Worm (Caenorhabditis elegans) whole organism, mixed stage, embryonic: ENCODE data around the gene ooc-3.

Experiments used
- M03D4.4 ChIP-seq: sonication (generic microtip); optimal IDR thresholded peaks from 2 replicates; lab custom pipeline; 2017; ENCODE audit warnings: mild to moderate bottlenecking, missing genetic modification characterization, missing compliant biosample characterization
- bed-3 ChIP-seq: fragments of 200-800 bp; sonication (Bioruptor generic); optimal IDR thresholded peaks from 3 replicates; lab custom pipeline; 2018; ENCODE audit warnings: mild to moderate bottlenecking, missing genetic modification characterization, moderate library complexity, missing compliant biosample characterization
- blmp-1 ChIP-seq: fragments of 150-350 bp; optimal IDR thresholded peaks from 2 replicates; lab custom pipeline; 2014; ENCODE audit warnings: missing biosample characterization, missing genetic modification characterization
- ceh-39 ChIP-seq: fragments of 150-350 bp; optimal IDR thresholded peaks from 2 replicates; lab custom pipeline; 2014; ENCODE audit warnings: missing biosample characterization, missing genetic modification characterization
- ceh-43 ChIP-seq: fragments of 200-800 bp; sonication (Bioruptor generic); optimal IDR thresholded peaks from 2 replicates; lab custom pipeline; 2018; ENCODE audit warnings: mild to moderate bottlenecking, missing genetic modification characterization, moderate library complexity, missing compliant biosample characterization
- ceh-83 ChIP-seq: fragments of 200-800 bp; sonication (Bioruptor generic); optimal IDR thresholded peaks from 2 replicates; lab custom pipeline; 2018; ENCODE audit warnings: mild to moderate bottlenecking, missing genetic modification characterization, missing compliant biosample characterization
- ces-1 ChIP-seq: fragments of 150-350 bp; optimal IDR thresholded peaks from 2 replicates; lab custom pipeline; 2014; ENCODE audit warnings: missing biosample characterization, missing genetic modification reagents, missing genetic modification characterization
- cnd-1 ChIP-seq: fragments of 200-800 bp; sonication (Bioruptor generic); optimal IDR thresholded peaks from 2 replicates; lab custom pipeline; 2018; ENCODE audit warnings: mild to moderate bottlenecking, missing genetic modification characterization, missing compliant biosample characterization
- drap-1 ChIP-seq: fragments of 200-800 bp; sonication (Bioruptor generic); optimal IDR thresholded peaks from 3 replicates; lab custom pipeline; 2018; ENCODE audit warnings: mild to moderate bottlenecking, missing genetic modification characterization, missing compliant biosample characterization
- elt-1 ChIP-seq: sonication (generic microtip); optimal IDR thresholded peaks from 2 replicates; lab custom pipeline; 2017; ENCODE audit warnings: missing genetic modification characterization, mild to moderate bottlenecking, missing compliant biosample characterization, antibody characterized with exemption, moderate library complexity, borderline replicate concordance; ENCODE audit not compliant: insufficient read depth
- elt-3 ChIP-seq: fragments of 150-350 bp; optimal IDR thresholded peaks from 2 replicates; lab custom pipeline; 2014; ENCODE audit warnings: missing biosample characterization, missing genetic modification characterization
- flh-1 ChIP-seq: fragments of 200-800 bp; sonication (Bioruptor generic); optimal IDR thresholded peaks from 2 replicates; lab custom pipeline; 2018; ENCODE audit warnings: mild to moderate bottlenecking, missing genetic modification characterization, moderate library complexity, missing compliant biosample characterization
- ham-2 ChIP-seq: fragments of 200-800 bp; sonication (Bioruptor generic); optimal IDR thresholded peaks from 2 replicates; lab custom pipeline; 2018; ENCODE audit warnings: mild to moderate bottlenecking, missing genetic modification characterization, missing compliant biosample characterization
- hlh-1 ChIP-seq: fragments of 150-350 bp; optimal IDR thresholded peaks from 2 replicates; lab custom pipeline; 2014; ENCODE audit warnings: missing biosample characterization, missing genetic modification reagents, missing genetic modification characterization
- lin-13 ChIP-seq: fragments of 150-350 bp; optimal IDR thresholded peaks from 2 replicates; lab custom pipeline; 2014; ENCODE audit warnings: missing biosample characterization, missing genetic modification characterization
- lin-32 ChIP-seq: fragments of 200-800 bp; sonication (Bioruptor generic); optimal IDR thresholded peaks from 2 replicates; lab custom pipeline; 2018; ENCODE audit warnings: mild to moderate bottlenecking, missing genetic modification characterization, missing compliant biosample characterization
- mab-5 ChIP-seq: fragments of 150-350 bp; optimal IDR thresholded peaks from 2 replicates; lab custom pipeline; 2014; ENCODE audit warnings: missing biosample characterization, missing genetic modification characterization
- mep-1 ChIP-seq: fragments of 150-350 bp; optimal IDR thresholded peaks from 2 replicates; lab custom pipeline; 2017; ENCODE audit warnings: missing biosample characterization, missing genetic modification reagents, missing genetic modification characterization, inconsistent platforms
- nhr-12 ChIP-seq: fragments of 150-350 bp; optimal IDR thresholded peaks from 2 replicates; lab custom pipeline; 2014; ENCODE audit warnings: missing biosample characterization, missing genetic modification characterization
- nhr-237 ChIP-seq: fragments of 150-350 bp; optimal IDR thresholded peaks from 2 replicates; lab custom pipeline; 2014; ENCODE audit warnings: missing biosample characterization, missing genetic modification characterization
- nhr-28 ChIP-seq: fragments of 150-350 bp; optimal IDR thresholded peaks from 2 replicates; lab custom pipeline; 2014; ENCODE audit warnings: missing biosample characterization, missing genetic modification characterization
- nhr-76 ChIP-seq: sonication (generic microtip); optimal IDR thresholded peaks from 2 replicates; lab custom pipeline; 2017; ENCODE audit warnings: missing biosample characterization, missing genetic modification characterization
- pha-4 ChIP-seq: fragments of 150-350 bp; optimal IDR thresholded peaks from 2 replicates; lab custom pipeline; 2018; ENCODE audit warnings: missing biosample characterization, missing genetic modification reagents, missing genetic modification characterization
- sem-2 ChIP-seq: fragments of 200-800 bp; sonication (Bioruptor generic); optimal IDR thresholded peaks from 2 replicates; lab custom pipeline; 2018; ENCODE audit warnings: mild to moderate bottlenecking, missing genetic modification characterization, missing compliant biosample characterization
- snpc-4 ChIP-seq: fragments of 150-350 bp; optimal IDR thresholded peaks from 2 replicates; lab custom pipeline; 2014; ENCODE audit warnings: missing biosample characterization, missing genetic modification characterization
- sptf-1 ChIP-seq: sonication (generic microtip); optimal IDR thresholded peaks from 2 replicates; lab custom pipeline; 2017; ENCODE audit warnings: mild to moderate bottlenecking, missing genetic modification characterization, moderate library complexity, missing compliant biosample characterization
- tbx-8 ChIP-seq: fragments of 200-800 bp; sonication (Bioruptor generic); optimal IDR thresholded peaks from 2 replicates; lab custom pipeline; 2018; ENCODE audit warnings: mild to moderate bottlenecking, missing genetic modification characterization, moderate library complexity, missing compliant biosample characterization
- unc-39 ChIP-seq: fragments of 150-350 bp; optimal IDR thresholded peaks from 2 replicates; lab custom pipeline; 2014; ENCODE audit warnings: missing biosample characterization, missing genetic modification characterization
- unc-62 ChIP-seq: fragments of 150-350 bp; optimal IDR thresholded peaks from 2 replicates; lab custom pipeline; 2014; ENCODE audit warnings: missing biosample characterization, missing genetic modification reagents, missing genetic modification characterization
- zip-8 ChIP-seq: fragments of 150-350 bp; optimal IDR thresholded peaks from 2 replicates; lab custom pipeline; 2014; ENCODE audit warnings: missing biosample characterization, missing genetic modification characterization

ooc-3 gene

DNA sequence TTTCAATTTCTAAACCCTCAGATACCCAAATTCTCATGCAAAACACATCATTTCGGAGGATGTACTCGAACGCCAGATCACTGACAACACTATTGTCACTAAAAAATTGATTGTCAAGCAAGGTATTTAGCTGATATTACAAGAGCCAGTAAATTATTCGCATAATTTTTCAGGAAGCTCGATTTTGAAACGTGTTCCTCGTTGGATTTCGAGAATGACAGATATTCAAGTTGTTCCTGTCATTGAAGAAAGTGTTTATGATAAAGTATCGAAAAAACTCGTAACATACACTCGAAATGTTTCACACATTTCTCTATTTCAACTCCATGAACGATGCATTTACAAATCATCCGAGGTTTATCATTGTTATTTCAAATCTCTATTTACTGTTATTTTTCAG is 685 bp upstream of the ooc-3 start:
- TF ChIP-seq ces-1 (GFP tag; lab: Kevin White, UChicago), result no peak
- TF ChIP-seq nhr-237 (tag; lab: Kevin White, UChicago), result no peak
- no peak for TF ChIP-seq hlh-1
- no peak for TF ChIP-seq unc-62 (GFP tag; lab: Kevin White, UChicago)
- TF ChIP-seq flh-1 (GFP tag; lab: Kevin White, UChicago), result no peak
- TF ChIP-seq elt-3 (tag; lab: Kevin White, UChicago), result no peak
- TF ChIP-seq ceh-43 (GFP tag; lab: Kevin White, UChicago), result no peak
- TF ChIP-seq sem-2 (GFP tag; lab: Kevin White, UChicago), result no peak
- TF ChIP-seq ham-2 (GFP tag; lab: Kevin White, UChicago), result no peak
- no peak for TF ChIP-seq cnd-1
- no peak for TF ChIP-seq mep-1 (tag; lab: Kevin White, UChicago)
- no peak for TF ChIP-seq mab-5 (tag; lab: Kevin White, UChicago)
- TF ChIP-seq lin-32, result no peak
- TF ChIP-seq nhr-28 (tag; lab: Kevin White, UChicago), result no peak
- no peak for TF ChIP-seq sptf-1

DNA sequence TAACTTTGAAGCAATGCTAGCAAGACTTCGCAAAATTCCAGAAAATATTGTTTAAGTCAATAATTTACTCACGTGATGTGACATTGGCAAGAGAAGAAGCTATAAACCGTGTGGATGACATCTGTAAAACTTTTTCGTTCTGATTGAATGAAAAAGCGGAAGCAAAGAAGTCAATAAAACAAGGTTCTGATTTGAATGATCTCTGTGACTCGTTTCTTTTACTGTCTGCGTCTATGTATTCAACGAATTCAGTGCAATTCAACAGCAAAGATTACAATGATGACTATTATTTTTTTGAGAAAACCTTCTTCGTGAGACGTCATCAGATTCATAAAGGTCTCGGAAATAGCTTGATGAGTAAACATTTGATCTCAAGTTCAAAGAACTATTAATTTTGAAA is 2.3 kb downstream of the ooc-3 start, which contains the start of gene hacl-1:
hacl-1 (minus strand) TSS at position 121 of the 400 bp plus-strand sequence.
- TF ChIP-seq sem-2 (GFP tag; lab: Kevin White, UChicago) (no peak), sptf-1 (no peak), elt-1 (no peak), unc-39 (no peak), flh-1 (GFP tag; lab: Kevin White, UChicago) (no peak), lin-32 (no peak), lin-13 (tag; lab: Kevin White, UChicago) (no peak)

DNA sequence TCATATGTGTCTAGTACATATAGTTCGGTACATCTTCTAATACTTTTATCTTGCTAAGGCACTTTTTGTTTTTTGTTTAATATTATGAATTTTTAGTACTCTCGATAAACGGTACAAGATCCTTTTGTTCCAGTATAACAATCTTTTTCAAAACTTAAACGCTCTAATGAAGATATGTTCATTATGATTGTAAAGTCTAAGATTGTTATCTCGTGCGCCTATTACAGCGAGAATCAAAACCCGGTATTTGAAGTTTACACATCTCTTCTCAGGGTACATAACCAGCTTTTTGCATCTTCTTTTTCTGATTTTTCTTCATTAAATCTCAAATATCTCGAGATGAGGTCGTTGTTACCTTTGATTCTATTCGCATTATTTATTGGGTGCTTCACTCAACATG is 7.1 kb downstream of the ooc-3 start, which contains the start of gene B0334.13:
B0334.13 (plus strand) TSS at position 301 of the 400 bp plus-strand sequence.
- TF ChIP-seq snpc-4, result no peak
- TF ChIP-seq lin-32, result no peak
- TF ChIP-seq flh-1 (GFP tag; lab: Kevin White, UChicago), result no peak
- no peak for TF ChIP-seq zip-8 (tag; lab: Kevin White, UChicago)
- TF ChIP-seq mep-1 (tag; lab: Kevin White, UChicago), result no peak
- no peak for TF ChIP-seq elt-3 (tag; lab: Kevin White, UChicago)
- no peak for TF ChIP-seq ceh-83
- no peak for TF ChIP-seq pha-4
- no peak for TF ChIP-seq bed-3 (GFP tag; lab: Kevin White, UChicago)
- TF ChIP-seq blmp-1 (tag; lab: Kevin White, UChicago), result no peak
- no peak for TF ChIP-seq nhr-76
- TF ChIP-seq nhr-28 (tag; lab: Kevin White, UChicago), result no peak
- no peak for TF ChIP-seq drap-1 (GFP tag; lab: Kevin White, UChicago)
- no peak for TF ChIP-seq ham-2 (GFP tag; lab: Kevin White, UChicago)
- TF ChIP-seq cnd-1, result no peak
- TF ChIP-seq nhr-12, result no peak
- TF ChIP-seq ceh-43 (GFP tag; lab: Kevin White, UChicago), result no peak
- TF ChIP-seq unc-62 (GFP tag; lab: Kevin White, UChicago), result no peak
- no peak for TF ChIP-seq tbx-8
- TF ChIP-seq elt-1, result no peak

DNA sequence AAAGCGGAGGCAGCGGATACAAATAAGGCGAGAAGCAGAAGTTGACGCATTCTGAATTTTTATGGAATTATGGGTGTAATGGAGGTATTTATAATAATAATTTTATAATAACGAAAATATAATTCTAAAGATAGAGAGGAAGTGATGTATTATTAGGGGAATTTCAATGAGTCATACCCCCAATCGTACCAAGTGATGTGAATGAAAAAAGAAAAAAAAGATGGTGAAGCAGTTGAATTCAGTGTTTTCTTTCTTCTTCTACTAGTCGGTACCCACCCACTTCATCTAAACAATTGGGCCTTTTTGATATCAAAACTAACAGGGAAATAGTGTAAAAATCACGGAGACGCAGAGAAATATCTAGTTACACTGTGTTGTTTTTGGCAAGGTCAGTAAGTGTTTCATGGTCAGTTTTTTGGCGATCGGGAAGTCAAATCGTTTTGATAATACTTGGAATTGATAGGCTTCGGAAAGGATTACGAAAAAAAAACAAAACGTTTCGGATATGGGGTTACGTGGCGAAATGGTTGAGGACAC is 8.4 kb downstream of the ooc-3 start, which contains the start of gene ttr-18:
ttr-18 (minus strand) TSS at position 51 of the 537 bp plus-strand sequence.
- TF ChIP-seq sptf-1 (no peak), ceh-39 (tag; lab: Kevin White, UChicago) (no peak), mab-5 (tag; lab: Kevin White, UChicago) (no peak), snpc-4 (no peak), flh-1 (GFP tag; lab: Kevin White, UChicago) (no peak), ham-2 (GFP tag; lab: Kevin White, UChicago) (no peak), pha-4 (no peak), tbx-8 (no peak), mep-1 (tag; lab: Kevin White, UChicago) (no peak), blmp-1 (tag; lab: Kevin White, UChicago) (no peak), nhr-12 (no peak), ceh-43 (GFP tag; lab: Kevin White, UChicago) (no peak), drap-1 (GFP tag; lab: Kevin White, UChicago) (no peak), unc-39 (no peak), hlh-1 (no peak), nhr-28 (tag; lab: Kevin White, UChicago) (no peak), elt-1 (no peak)

DNA sequence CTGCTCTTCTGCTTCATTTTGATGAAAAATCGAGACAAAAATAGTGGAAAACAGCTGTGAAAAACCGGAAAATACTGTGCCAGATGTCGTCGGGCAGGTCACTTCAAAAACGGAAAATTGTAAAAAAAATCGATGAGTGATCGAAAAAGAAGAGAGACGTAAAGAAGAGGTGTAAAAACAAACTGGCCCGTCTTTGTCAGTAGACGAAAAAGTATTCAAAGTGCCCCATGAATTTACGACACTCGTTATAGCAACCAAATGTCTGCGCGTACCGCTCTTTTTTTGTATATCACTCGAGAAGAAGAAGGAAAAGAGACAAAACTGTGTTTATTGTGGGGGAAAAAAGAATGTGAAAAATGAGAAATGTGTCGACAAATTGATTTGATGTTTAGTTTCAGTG is 9.9 kb downstream of the ooc-3 start, which contains the start of gene twk-5:
twk-5 (minus strand) TSS at position 101 of the 400 bp plus-strand sequence.
- TF ChIP-seq mab-5 (tag; lab: Kevin White, UChicago) (no peak), ham-2 (GFP tag; lab: Kevin White, UChicago) (no peak), lin-13 (tag; lab: Kevin White, UChicago) (no peak), mep-1 (tag; lab: Kevin White, UChicago) (no peak), hlh-1 (no peak), elt-1 (no peak), nhr-76 (no peak), unc-62 (GFP tag; lab: Kevin White, UChicago) (no peak), elt-3 (tag; lab: Kevin White, UChicago) (no peak), sem-2 (GFP tag; lab: Kevin White, UChicago) (no peak), bed-3 (GFP tag; lab: Kevin White, UChicago) (no peak), sptf-1 (no peak), M03D4.4 (no peak), drap-1 (GFP tag; lab: Kevin White, UChicago) (no peak), ceh-83 (no peak), flh-1 (GFP tag; lab: Kevin White, UChicago) (no peak)
